Worm (Caenorhabditis elegans): ENCODE data around the gene srlf-33.

- TF ChIP-seq pha-4 (tag; optimal IDR thresholded peaks at IDR 0.05) (no peak), B0035.1 (tag; optimal IDR thresholded peaks at IDR 0.05) (no peak), unc-62 (GFP tag; optimal IDR thresholded peaks at IDR 0.05) (no peak), Y67H2A.10 (GFP tag; conservative IDR thresholded peaks at IDR 0.05) (no peak), ama-1 (optimal IDR thresholded peaks at IDR 0.05) (no peak), ama-1 (GFP tag; optimal IDR thresholded peaks at IDR 0.05) (no peak), madf-10 (tag; optimal IDR thresholded peaks at IDR 0.05) (no peak), snpc-4 (GFP tag; optimal IDR thresholded peaks at IDR 0.05) (no peak), snpc-4 (tag; optimal IDR thresholded peaks at IDR 0.05) (no peak), xnd-1 (tag; optimal IDR thresholded peaks at IDR 0.05) (no peak)
These were observed 39.9 kb downstream of the srlf-33 start, which contains the start of gene let-653 for ce11 chrIV:11885313-11885712.
